Worm (Caenorhabditis elegans) whole organism, mixed stage, embryonic: Measurements from ENCODE around the gene apl-1.

ENCODE experiments used
- bed-3 ChIP-seq: fragments of 200-800 bp; sonication (Bioruptor generic); optimal IDR thresholded peaks from 3 replicates; lab custom pipeline; 2018; ENCODE audit warnings: mild to moderate bottlenecking, missing genetic modification characterization, moderate library complexity, missing compliant biosample characterization
- blmp-1 ChIP-seq: fragments of 150-350 bp; optimal IDR thresholded peaks from 2 replicates; lab custom pipeline; 2014; ENCODE audit warnings: missing biosample characterization, missing genetic modification characterization
- ceh-43 ChIP-seq: fragments of 200-800 bp; sonication (Bioruptor generic); optimal IDR thresholded peaks from 2 replicates; lab custom pipeline; 2018; ENCODE audit warnings: mild to moderate bottlenecking, missing genetic modification characterization, moderate library complexity, missing compliant biosample characterization
- elt-1 ChIP-seq: sonication (generic microtip); optimal IDR thresholded peaks from 2 replicates; lab custom pipeline; 2017; ENCODE audit warnings: missing genetic modification characterization, mild to moderate bottlenecking, missing compliant biosample characterization, antibody characterized with exemption, moderate library complexity, borderline replicate concordance; ENCODE audit not compliant: insufficient read depth
- elt-3 ChIP-seq: fragments of 150-350 bp; optimal IDR thresholded peaks from 2 replicates; lab custom pipeline; 2014; ENCODE audit warnings: missing biosample characterization, missing genetic modification characterization
- lin-13 ChIP-seq: fragments of 150-350 bp; optimal IDR thresholded peaks from 2 replicates; lab custom pipeline; 2014; ENCODE audit warnings: missing biosample characterization, missing genetic modification characterization
- mep-1 ChIP-seq: fragments of 150-350 bp; optimal IDR thresholded peaks from 2 replicates; lab custom pipeline; 2017; ENCODE audit warnings: missing biosample characterization, missing genetic modification reagents, missing genetic modification characterization, inconsistent platforms
- mls-2 ChIP-seq: sonication (generic microtip); optimal IDR thresholded peaks from 2 replicates; lab custom pipeline; 2016; ENCODE audit warnings: mild to moderate bottlenecking, missing genetic modification characterization, moderate library complexity, missing compliant biosample characterization
- nhr-12 ChIP-seq: fragments of 150-350 bp; optimal IDR thresholded peaks from 2 replicates; lab custom pipeline; 2014; ENCODE audit warnings: missing biosample characterization, missing genetic modification characterization
- nhr-237 ChIP-seq: fragments of 150-350 bp; optimal IDR thresholded peaks from 2 replicates; lab custom pipeline; 2014; ENCODE audit warnings: missing biosample characterization, missing genetic modification characterization
- nhr-28 ChIP-seq: fragments of 150-350 bp; optimal IDR thresholded peaks from 2 replicates; lab custom pipeline; 2014; ENCODE audit warnings: missing biosample characterization, missing genetic modification characterization
- pha-4 ChIP-seq: fragments of 150-350 bp; optimal IDR thresholded peaks from 2 replicates; lab custom pipeline; 2018; ENCODE audit warnings: missing biosample characterization, missing genetic modification reagents, missing genetic modification characterization
- unc-39 ChIP-seq: fragments of 150-350 bp; optimal IDR thresholded peaks from 2 replicates; lab custom pipeline; 2014; ENCODE audit warnings: missing biosample characterization, missing genetic modification characterization
- unc-62 ChIP-seq: fragments of 150-350 bp; optimal IDR thresholded peaks from 2 replicates; lab custom pipeline; 2014; ENCODE audit warnings: missing biosample characterization, missing genetic modification reagents, missing genetic modification characterization

DNA sequence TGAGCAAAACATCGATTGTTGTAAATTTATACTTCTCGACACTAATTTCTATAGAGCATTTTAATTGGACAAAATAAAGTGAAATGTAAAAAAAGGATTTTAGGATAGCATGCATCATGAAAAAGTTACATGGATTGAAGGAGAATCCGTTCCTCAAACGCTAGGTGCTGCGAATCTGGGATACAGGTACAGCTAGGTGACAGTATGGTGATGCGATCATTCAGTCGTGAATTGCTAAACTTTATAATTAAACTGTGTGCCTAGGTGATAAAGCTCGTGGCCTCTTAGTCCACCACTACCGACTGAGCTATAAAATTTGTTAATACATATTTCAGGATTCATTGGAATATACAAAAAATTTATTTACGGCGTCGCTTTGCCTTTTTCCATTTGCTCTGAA is 50.1 kb downstream of the apl-1 start:
- no peak for TF ChIP-seq elt-1 (tag; lab: Kevin White, UChicago)
- TF ChIP-seq pha-4 (tag; lab: Kevin White, UChicago) = no peak
- TF ChIP-seq elt-3 (tag; lab: Kevin White, UChicago) = no peak
- TF ChIP-seq nhr-28 = no peak
- no peak for TF ChIP-seq nhr-237
- TF ChIP-seq unc-39 (tag; lab: Kevin White, UChicago) = no peak
- TF ChIP-seq mls-2 (tag; lab: Kevin White, UChicago) = no peak
- no peak for TF ChIP-seq unc-62 (GFP tag; lab: Kevin White, UChicago)
- TF ChIP-seq nhr-12 (tag; lab: Kevin White, UChicago) = no peak
- no peak for TF ChIP-seq lin-13 (tag; lab: Kevin White, UChicago)
- TF ChIP-seq blmp-1 (tag; lab: Kevin White, UChicago) = no peak
- no peak for TF ChIP-seq mep-1 (tag; lab: Kevin White, UChicago)
- no peak for TF ChIP-seq ceh-43
- no peak for TF ChIP-seq bed-3 (GFP tag; lab: Kevin White, UChicago)
